Fruit fly (Drosophila melanogaster) whole organism, embryonic: Measurements from ENCODE around the gene scrt.

Experiments
- CG10431 ChIP-seq: fragments of 200-800 bp; sonication (Bioruptor generic); optimal IDR thresholded peaks from 3 replicates; lab custom pipeline; 2018; ENCODE audit warnings: missing biosample characterization, mild to moderate bottlenecking, missing genetic modification characterization
- CG11247 ChIP-seq: fragments of 200-800 bp; sonication (Bioruptor generic); IDR thresholded peaks from 2 replicates; pipeline ENCODE4 v1.3.6; 2022; ENCODE audit warnings: missing biosample characterization, missing genetic modification characterization
- CG11695 ChIP-seq: fragments of 200-800 bp; sonication (Bioruptor generic); IDR thresholded peaks from 3 replicates; pipeline ENCODE4 v1.3.6; 2022; ENCODE audit warnings: missing biosample characterization, missing genetic modification characterization
- CG12391 ChIP-seq: fragments of 200-800 bp; sonication (Bioruptor generic); optimal IDR thresholded peaks from 3 replicates; lab custom pipeline; 2018; ENCODE audit warnings: missing biosample characterization, mild to moderate bottlenecking, missing genetic modification characterization, moderate library complexity
- CG13894 ChIP-seq: fragments of 200-800 bp; sonication (Bioruptor generic); optimal IDR thresholded peaks from 3 replicates; lab custom pipeline; 2018; ENCODE audit warnings: missing biosample characterization, mild to moderate bottlenecking, missing genetic modification characterization, moderate library complexity
- CG14860 ChIP-seq: fragments of 200-800 bp; sonication (Bioruptor generic); IDR thresholded peaks from 3 replicates; pipeline ENCODE4 v1.3.6; 2022; ENCODE audit warnings: missing biosample characterization, missing genetic modification characterization; ENCODE audit not compliant: partially characterized antibody
- CG17361 ChIP-seq: fragments of 200-800 bp; sonication (Bioruptor generic); IDR thresholded peaks from 3 replicates; pipeline ENCODE4 v1.3.6; 2022; ENCODE audit warnings: missing biosample characterization, missing genetic modification characterization
- CG34422 ChIP-seq: fragments of 200-800 bp; sonication (Bioruptor generic); IDR thresholded peaks from 3 replicates; pipeline ENCODE4 v1.3.6; 2022; ENCODE audit warnings: missing biosample characterization, missing genetic modification characterization
- CG3995 ChIP-seq: fragments of 200-800 bp; sonication (Bioruptor generic); optimal IDR thresholded peaks from 3 replicates; lab custom pipeline; 2016; ENCODE audit warnings: missing biosample characterization, missing genetic modification characterization
- CG6254 ChIP-seq: fragments of 200-800 bp; sonication (Bioruptor generic); optimal IDR thresholded peaks from 3 replicates; lab custom pipeline; 2017; ENCODE audit warnings: mild to moderate bottlenecking, missing biosample characterization, missing genetic modification reagents, missing genetic modification characterization
- CG8359 ChIP-seq: fragments of 200-800 bp; sonication (Bioruptor generic); optimal IDR thresholded peaks from 2 replicates; lab custom pipeline; 2017; ENCODE audit warnings: missing biosample characterization, mild to moderate bottlenecking, missing genetic modification characterization, borderline replicate concordance
- CG9609 ChIP-seq: fragments of 200-800 bp; sonication (Bioruptor generic); optimal IDR thresholded peaks from 3 replicates; lab custom pipeline; 2016; ENCODE audit warnings: missing biosample characterization, missing genetic modification characterization
- CG9932 ChIP-seq: fragments of 200-800 bp; sonication (Bioruptor generic); IDR thresholded peaks from 2 replicates; pipeline ENCODE4 v1.3.6; 2022; ENCODE audit warnings: missing biosample characterization, missing genetic modification characterization
- CkIIα-i1 ChIP-seq: fragments of 200-800 bp; sonication (Bioruptor generic); IDR thresholded peaks from 2 replicates; pipeline ENCODE4 v1.3.6; 2022; ENCODE audit warnings: missing biosample characterization, missing genetic modification characterization
- CrebB ChIP-seq: fragments of 200-800 bp; sonication (Bioruptor generic); optimal IDR thresholded peaks from 3 replicates; lab custom pipeline; 2018; ENCODE audit warnings: missing biosample characterization, mild to moderate bottlenecking, missing genetic modification characterization
- Dbx ChIP-seq: fragments of 200-800 bp; sonication (Bioruptor generic); IDR thresholded peaks from 3 replicates; pipeline ENCODE4 v1.3.6; 2022; ENCODE audit warnings: missing biosample characterization, missing genetic modification characterization
- Doc3 ChIP-seq: fragments of 200-800 bp; sonication (Bioruptor generic); IDR thresholded peaks from 3 replicates; pipeline ENCODE4 v1.3.6; 2022; ENCODE audit warnings: missing biosample characterization, missing genetic modification characterization; ENCODE audit not compliant: partially characterized antibody
- E2f2 ChIP-seq: fragments of 200-800 bp; sonication (Bioruptor generic); IDR thresholded peaks from 2 replicates; pipeline ENCODE4 v1.3.6; 2022; ENCODE audit warnings: missing biosample characterization, missing genetic modification characterization
- Eip74EF ChIP-seq, 2 experiments: fragments of 200-800 bp in 1 of 2; fragments of >200 bp in 1 of 2; sonication (Bioruptor generic) in 1 of 2; optimal IDR thresholded peaks; 2 replicates each; lab custom pipeline; 2017 to 2019; ENCODE audit warnings: missing biosample characterization in 2 of 2, missing genetic modification characterization in 2 of 2, mild to moderate bottlenecking in 1 of 2, moderate library complexity in 1 of 2
- Elba2 ChIP-seq: fragments of 200-800 bp; sonication (Bioruptor generic); optimal IDR thresholded peaks from 3 replicates; lab custom pipeline; 2016; ENCODE audit warnings: missing biosample characterization, missing genetic modification characterization
- Fer2 ChIP-seq: fragments of 200-800 bp; sonication (Bioruptor generic); optimal IDR thresholded peaks from 2 replicates; lab custom pipeline; 2018; ENCODE audit warnings: missing biosample characterization, mild to moderate bottlenecking, missing genetic modification characterization, moderate library complexity
- Fer3 ChIP-seq: fragments of 200-800 bp; sonication (Bioruptor generic); optimal IDR thresholded peaks from 2 replicates; lab custom pipeline; 2018; ENCODE audit warnings: missing biosample characterization, mild to moderate bottlenecking, missing genetic modification characterization, moderate library complexity
- GATAe ChIP-seq: fragments of 200-800 bp; sonication (Bioruptor generic); conservative IDR thresholded peaks from 2 replicates; pipeline ENCODE4 v1.3.6; 2022; ENCODE audit warnings: missing biosample characterization, missing genetic modification characterization
- Gsc ChIP-seq: fragments of 200-800 bp; sonication (Bioruptor generic); IDR thresholded peaks from 2 replicates; pipeline ENCODE4 v1.3.6; 2022; ENCODE audit warnings: missing biosample characterization, missing genetic modification characterization
- H2.0 ChIP-seq: fragments of 200-800 bp; sonication (Bioruptor generic); IDR thresholded peaks from 2 replicates; pipeline ENCODE4 v1.3.6; 2022; ENCODE audit warnings: missing biosample characterization, missing genetic modification characterization
- HHEX ChIP-seq: fragments of 200-800 bp; sonication (Bioruptor generic); optimal IDR thresholded peaks from 3 replicates; lab custom pipeline; 2017; ENCODE audit warnings: missing biosample characterization, mild to moderate bottlenecking, missing genetic modification characterization, missing genetic modification reagents
- Med ChIP-seq: fragments of 200-800 bp; sonication (Bioruptor generic); peaks from one replicate; lab custom pipeline; 2016; ENCODE audit warnings: missing biosample characterization, missing genetic modification characterization, mild to moderate bottlenecking, inconsistent platforms, moderate library complexity
- Meics ChIP-seq: fragments of 200-800 bp; sonication (Bioruptor generic); optimal IDR thresholded peaks from 2 replicates; lab custom pipeline; 2017; ENCODE audit warnings: missing biosample characterization, mild to moderate bottlenecking, missing genetic modification characterization
- Scr ChIP-seq: fragments of 200-800 bp; sonication (Bioruptor generic); IDR thresholded peaks from 2 replicates; pipeline ENCODE4 v1.3.6; 2022; ENCODE audit warnings: missing biosample characterization, missing genetic modification characterization; ENCODE audit not compliant: partially characterized antibody
- Sin3A ChIP-seq: fragments of >200 bp; optimal IDR thresholded peaks from 2 replicates; lab custom pipeline; 2018
- Trl ChIP-seq, 3 experiments: fragments of >200 bp in 2 of 3; fragments of 200-800 bp in 1 of 3; sonication (Bioruptor generic) in 1 of 3; optimal IDR thresholded peaks; 2 replicates in 1 of 3; 3 replicates in 2 of 3; lab custom pipeline; 2016 to 2017; ENCODE audit warnings: missing biosample characterization in 1 of 3, missing genetic modification characterization in 1 of 3
- Vsx1 ChIP-seq: fragments of 200-800 bp; sonication (Bioruptor generic); optimal IDR thresholded peaks from 2 replicates; lab custom pipeline; 2017; ENCODE audit warnings: missing biosample characterization, mild to moderate bottlenecking, missing genetic modification characterization, missing genetic modification reagents
- amos ChIP-seq: fragments of 200-800 bp; sonication (Bioruptor generic); IDR thresholded peaks from 2 replicates; pipeline ENCODE4 v1.3.6; 2022; ENCODE audit warnings: missing biosample characterization, missing genetic modification characterization; ENCODE audit not compliant: partially characterized antibody
- bbx ChIP-seq: fragments of 200-800 bp; sonication (Bioruptor generic); IDR thresholded peaks from 2 replicates; pipeline ENCODE4 v1.3.6; 2022; ENCODE audit warnings: missing biosample characterization, missing genetic modification characterization; ENCODE audit not compliant: partially characterized antibody
- cas ChIP-seq: fragments of 200-800 bp; sonication (Bioruptor generic); IDR thresholded peaks from 2 replicates; pipeline ENCODE4 v1.3.6; 2022; ENCODE audit warnings: missing biosample characterization, missing genetic modification characterization
- danr ChIP-seq: fragments of 200-800 bp; sonication (Bioruptor generic); IDR thresholded peaks from 2 replicates; pipeline ENCODE4 v1.3.6; 2022; ENCODE audit warnings: missing biosample characterization, missing genetic modification characterization
- ems ChIP-seq: fragments of 200-800 bp; sonication (Bioruptor generic); optimal IDR thresholded peaks from 3 replicates; lab custom pipeline; 2016; ENCODE audit warnings: missing biosample characterization, missing genetic modification characterization
- fd96Cb ChIP-seq: fragments of 200-800 bp; sonication (Bioruptor generic); optimal IDR thresholded peaks from 2 replicates; lab custom pipeline; 2018; ENCODE audit warnings: missing biosample characterization, mild to moderate bottlenecking, missing genetic modification characterization, moderate library complexity
- fu2 ChIP-seq: fragments of 200-800 bp; sonication (Bioruptor generic); optimal IDR thresholded peaks from 2 replicates; lab custom pipeline; 2016; ENCODE audit warnings: missing biosample characterization, missing genetic modification characterization
- hb ChIP-seq: fragments of 200-800 bp; sonication (Bioruptor generic); IDR thresholded peaks from 3 replicates; pipeline ENCODE4 v1.3.6; 2022; ENCODE audit warnings: missing biosample characterization, missing genetic modification characterization; ENCODE audit not compliant: partially characterized antibody
- hth ChIP-seq: fragments of >200 bp; optimal IDR thresholded peaks from 2 replicates; lab custom pipeline; 2017; ENCODE audit warnings: inconsistent platforms
- kni ChIP-seq: fragments of 200-800 bp; sonication (Bioruptor generic); optimal IDR thresholded peaks from 3 replicates; lab custom pipeline; 2017; ENCODE audit warnings: mild to moderate bottlenecking, missing biosample characterization, missing genetic modification reagents, missing genetic modification characterization
- maf-S ChIP-seq: fragments of 200-800 bp; sonication (Bioruptor generic); optimal IDR thresholded peaks from 2 replicates; lab custom pipeline; 2016; ENCODE audit warnings: missing biosample characterization, missing genetic modification characterization
- pum ChIP-seq: fragments of 200-800 bp; sonication (Bioruptor generic); optimal IDR thresholded peaks from 2 replicates; lab custom pipeline; 2016; ENCODE audit warnings: missing biosample characterization, missing genetic modification characterization
- row ChIP-seq: fragments of 200-800 bp; sonication (Bioruptor generic); IDR thresholded peaks from 3 replicates; pipeline ENCODE4 v1.3.6; 2022; ENCODE audit warnings: missing biosample characterization, missing genetic modification characterization
- seq ChIP-seq: fragments of 200-800 bp; sonication (Bioruptor generic); IDR thresholded peaks from 2 replicates; pipeline ENCODE4 v1.3.6; 2022; ENCODE audit warnings: missing biosample characterization, missing genetic modification characterization
- tin ChIP-seq: fragments of 200-800 bp; sonication (Bioruptor generic); optimal IDR thresholded peaks from 3 replicates; lab custom pipeline; 2016; ENCODE audit warnings: missing biosample characterization, missing genetic modification characterization
- trem ChIP-seq: fragments of 200-800 bp; optimal IDR thresholded peaks from 3 replicates; lab custom pipeline; 2019; ENCODE audit warnings: missing biosample characterization, mild to moderate bottlenecking, missing genetic modification characterization, moderate library complexity
- vvl ChIP-seq: fragments of 200-800 bp; sonication (Bioruptor generic); IDR thresholded peaks from 2 replicates; pipeline ENCODE4 v1.3.6; 2022; ENCODE audit warnings: missing biosample characterization, missing genetic modification characterization

The scrt gene

DNA sequence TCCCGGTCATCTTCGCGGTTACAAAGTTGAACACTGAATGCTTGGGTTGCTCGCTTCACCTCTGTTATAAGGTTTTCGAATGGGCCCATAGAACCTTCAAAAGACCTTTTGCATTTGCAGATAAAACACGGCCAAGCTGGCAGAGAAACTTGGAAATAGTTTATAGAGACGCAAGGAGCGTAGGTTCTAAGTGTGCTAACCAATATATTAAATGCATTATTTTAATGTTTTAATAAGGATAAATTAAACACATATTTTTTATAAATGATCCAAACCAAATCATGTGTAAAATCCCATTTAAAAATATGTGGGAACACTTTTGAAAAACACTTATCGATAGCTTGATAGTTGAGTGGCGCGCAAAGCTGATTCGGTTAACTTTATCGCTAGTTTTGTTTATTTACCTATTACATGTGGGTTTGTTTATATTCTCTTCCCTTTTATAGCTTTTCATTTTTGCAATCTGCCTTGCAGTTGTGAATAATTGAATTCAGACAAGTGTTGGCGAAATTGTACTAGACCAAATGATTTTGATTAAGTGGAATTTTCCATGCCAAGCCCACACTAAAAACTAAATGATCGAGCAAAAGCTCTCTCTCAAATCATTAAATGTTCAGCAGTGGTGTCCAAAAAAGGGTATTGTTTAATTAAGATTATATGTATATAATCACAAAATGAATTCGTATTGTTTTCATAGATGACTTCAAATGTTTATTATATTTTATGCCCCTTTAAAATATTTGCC lies 43.4 kb upstream of the scrt start, which contains the start of gene CG12766 (continued):
- TF ChIP-seq hth: no peak
- TF ChIP-seq Fer3: peak; percentile 40
- TF ChIP-seq hb (GFP tag; lab: Robert Waterston, UW): peak; percentile 55; the same call in 1 of the 3 replicates
- no peak for TF ChIP-seq ems (GFP tag; lab: Kevin White, UChicago)
- no peak for TF ChIP-seq maf-S
- no peak for TF ChIP-seq Fer2 (tag; lab: Kevin White, UChicago)
- TF ChIP-seq CrebB (tag; lab: Kevin White, UChicago): no peak
- peak; percentile 64 for TF ChIP-seq Scr
- TF ChIP-seq Doc3: peak; percentile 38; the same call in 2 of the 3 replicates
- peak; percentile 70 for TF ChIP-seq bbx (GFP tag; lab: Robert Waterston, UW)
- TF ChIP-seq seq (GFP tag; lab: Robert Waterston, UW): no peak
- no peak for TF ChIP-seq trem (tag; lab: Kevin White, UChicago)
- no peak for TF ChIP-seq Gsc (GFP tag; lab: Robert Waterston, UW)
- no peak for TF ChIP-seq cas (GFP tag; lab: Robert Waterston, UW)
- 0 out of 2 replicates have a peak, but pooled peaks have one; percentile 13 for TF ChIP-seq H2.0
- no peak for TF ChIP-seq tin (GFP tag; lab: Kevin White, UChicago)
- 0 out of 2 replicates have a peak, but pooled peaks have one; percentile 5 for TF ChIP-seq vvl (GFP tag; lab: Robert Waterston, UW)
- no peak for TF ChIP-seq CG12391 (tag; lab: Kevin White, UChicago)
- TF ChIP-seq Dbx (GFP tag; lab: Robert Waterston, UW): no peak
- TF ChIP-seq CG3995 (GFP tag; lab: Kevin White, UChicago): no peak
- TF ChIP-seq Sin3A (lab: Kevin White, UChicago): no peak
- TF ChIP-seq CG11695: 0 out of 3 replicates have a peak, but pooled peaks have one; percentile 19
- no peak for TF ChIP-seq Eip74EF (GFP tag; optimal IDR thresholded peaks at IDR 0.05; lab: Kevin White, UChicago)
- TF ChIP-seq CG13894 (tag; lab: Kevin White, UChicago): no peak
- TF ChIP-seq Vsx1 (GFP tag; lab: Kevin White, UChicago): no peak
- TF ChIP-seq fu2: no peak
- TF ChIP-seq amos (GFP tag; lab: Robert Waterston, UW): peak; percentile 47; the same call in 1 of the 2 replicates
- no peak for TF ChIP-seq CG9609 (GFP tag; lab: Kevin White, UChicago)
- no peak for TF ChIP-seq CG6254
- peak; percentile 58; the same call in 2 of the 3 replicates for TF ChIP-seq row (GFP tag; lab: Robert Waterston, UW)
- no peak for TF ChIP-seq HHEX (GFP tag; lab: Kevin White, UChicago)
- TF ChIP-seq Med (GFP tag; lab: Kevin White, UChicago): peak; percentile 22
- TF ChIP-seq CG8359 (GFP tag; lab: Kevin White, UChicago): no peak
- TF ChIP-seq GATAe: no peak
- peak; percentile 38; the same call in 1 of the 2 replicates for TF ChIP-seq CG9932 (GFP tag; lab: Robert Waterston, UW)
- TF ChIP-seq danr: no peak
- 0 out of 3 replicates have a peak, but pooled peaks have one; percentile 35 for TF ChIP-seq CG14860 (GFP tag; lab: Robert Waterston, UW)
- TF ChIP-seq fd96Cb: no peak
- no peak for TF ChIP-seq Trl (optimal IDR thresholded peaks at IDR 0.05; lab: Kevin White, UChicago)
- no peak for TF ChIP-seq Trl (GFP tag; optimal IDR thresholded peaks at IDR 0.05; lab: Kevin White, UChicago)
- TF ChIP-seq kni: no peak
- TF ChIP-seq Meics (GFP tag; lab: Kevin White, UChicago): peak; percentile 16
- no peak for TF ChIP-seq CkIIα-i1 (GFP tag; lab: Robert Waterston, UW)
- TF ChIP-seq CG11247 (GFP tag; lab: Robert Waterston, UW): no peak
- TF ChIP-seq CG10431 (GFP tag; lab: Kevin White, UChicago): no peak
- TF ChIP-seq Elba2 (GFP tag; lab: Kevin White, UChicago): no peak
- TF ChIP-seq CG34422: no peak
- TF ChIP-seq pum (GFP tag; lab: Kevin White, UChicago): no peak
- no peak for TF ChIP-seq CG17361 (GFP tag; lab: Robert Waterston, UW)
- TF ChIP-seq E2f2: peak; percentile 76
